Worm (Caenorhabditis elegans) whole organism, late embryonic: ENCODE results near the gene fbxb-21.
"Not testable (repeated sequence)": the region's sequence is repeated elsewhere in the genome, so short reads cannot be mapped to it uniquely, and the experiment has no call there.

ENCODE experiments used
- C38D4.7 ChIP-seq: fragments of 200-800 bp; sonication (Bioruptor generic); optimal IDR thresholded peaks from 2 replicates; lab custom pipeline; 2018; ENCODE audit warnings: mild to moderate bottlenecking, missing genetic modification characterization, moderate library complexity, missing compliant biosample characterization
- K09A11.1 ChIP-seq: sonication (generic microtip); optimal IDR thresholded peaks from 2 replicates; lab custom pipeline; 2017; ENCODE audit warnings: antibody characterized with exemption, mild to moderate bottlenecking, missing genetic modification characterization, missing compliant biosample characterization; ENCODE audit not compliant: insufficient read depth
- Y22D7AL.16 ChIP-seq: sonication (generic microtip); optimal IDR thresholded peaks from 2 replicates; lab custom pipeline; 2016; ENCODE audit warnings: missing genetic modification characterization, missing compliant biosample characterization
- ceh-2 ChIP-seq: sonication (generic microtip); optimal IDR thresholded peaks from 2 replicates; lab custom pipeline; 2016; ENCODE audit warnings: missing genotype, missing genetic modification characterization, missing compliant biosample characterization
- ceh-22 ChIP-seq: sonication (generic microtip); optimal IDR thresholded peaks from 2 replicates; lab custom pipeline; 2017; ENCODE audit warnings: missing biosample characterization, missing genetic modification characterization
- ceh-24 ChIP-seq: sonication (generic microtip); optimal IDR thresholded peaks from 2 replicates; lab custom pipeline; 2016; ENCODE audit warnings: mild to moderate bottlenecking, missing genetic modification characterization, missing compliant biosample characterization
- ceh-34 ChIP-seq: sonication (generic microtip); optimal IDR thresholded peaks from 2 replicates; lab custom pipeline; 2016; ENCODE audit warnings: mild to moderate bottlenecking, missing genetic modification characterization, missing compliant biosample characterization
- ceh-6 ChIP-seq: fragments of 200-800 bp; sonication (Bioruptor generic); optimal IDR thresholded peaks from 2 replicates; lab custom pipeline; 2018; ENCODE audit warnings: mild to moderate bottlenecking, missing genetic modification characterization, missing compliant biosample characterization
- ceh-9 ChIP-seq: sonication (generic microtip); optimal IDR thresholded peaks from 2 replicates; lab custom pipeline; 2016; ENCODE audit warnings: mild to moderate bottlenecking, missing genetic modification characterization, inconsistent platforms, missing compliant biosample characterization
- che-1 ChIP-seq: sonication (generic microtip); optimal IDR thresholded peaks from 2 replicates; lab custom pipeline; 2016; ENCODE audit warnings: mild to moderate bottlenecking, missing genetic modification characterization, missing compliant biosample characterization
- elt-2 ChIP-seq: sonication (generic microtip); optimal IDR thresholded peaks from 2 replicates; lab custom pipeline; 2016; ENCODE audit warnings: missing genetic modification reagents, missing genetic modification characterization, missing compliant biosample characterization
- ets-4 ChIP-seq: sonication (generic microtip); optimal IDR thresholded peaks from 2 replicates; lab custom pipeline; 2016; ENCODE audit warnings: missing genetic modification characterization, missing compliant biosample characterization
- eyg-1 ChIP-seq: sonication (generic microtip); optimal IDR thresholded peaks from 2 replicates; lab custom pipeline; 2016; ENCODE audit warnings: missing genotype, missing genetic modification characterization, missing compliant biosample characterization
- fkh-10 ChIP-seq: fragments of 150-350 bp; optimal IDR thresholded peaks from 2 replicates; lab custom pipeline; 2014; ENCODE audit warnings: missing biosample characterization, missing genetic modification reagents, missing genetic modification characterization
- hlh-13 ChIP-seq: fragments of 200-800 bp; sonication (Bioruptor generic); optimal IDR thresholded peaks from 2 replicates; lab custom pipeline; 2018; ENCODE audit warnings: mild to moderate bottlenecking, missing genetic modification characterization, missing compliant biosample characterization
- lim-6 ChIP-seq: sonication (generic microtip); optimal IDR thresholded peaks from 2 replicates; lab custom pipeline; 2016; ENCODE audit warnings: missing genetic modification characterization, missing compliant biosample characterization
- madf-2 ChIP-seq: sonication (generic microtip); optimal IDR thresholded peaks from 2 replicates; lab custom pipeline; 2017; ENCODE audit warnings: missing genetic modification characterization, missing compliant biosample characterization
- npax-4 ChIP-seq: sonication (generic microtip); optimal IDR thresholded peaks from 2 replicates; lab custom pipeline; 2016; ENCODE audit warnings: missing genetic modification characterization, missing compliant biosample characterization
- odd-2 ChIP-seq: sonication (generic microtip); optimal IDR thresholded peaks from 2 replicates; lab custom pipeline; 2017; ENCODE audit warnings: antibody characterized with exemption, mild to moderate bottlenecking, missing genetic modification characterization, missing compliant biosample characterization
- pha-2 ChIP-seq: sonication (generic microtip); optimal IDR thresholded peaks from 2 replicates; lab custom pipeline; 2017; ENCODE audit warnings: mild to moderate bottlenecking, missing genetic modification characterization, missing compliant biosample characterization
- pha-4 ChIP-seq: fragments of 150-350 bp; optimal IDR thresholded peaks from 2 replicates; lab custom pipeline; 2018; ENCODE audit warnings: missing biosample characterization, missing genetic modification reagents, missing genetic modification characterization
- pros-1 ChIP-seq: fragments of 150-350 bp; optimal IDR thresholded peaks from 2 replicates; lab custom pipeline; 2014; ENCODE audit warnings: missing biosample characterization, missing genetic modification reagents, missing genetic modification characterization
- ref-2 ChIP-seq: sonication (generic microtip); optimal IDR thresholded peaks from 2 replicates; lab custom pipeline; 2016; ENCODE audit warnings: missing genetic modification characterization, missing compliant biosample characterization
- sox-2 ChIP-seq: fragments of 200-800 bp; sonication (Bioruptor generic); IDR thresholded peaks from 2 replicates; pipeline ENCODE4 v1.3.6; 2022; ENCODE audit warnings: missing genetic modification reagents, missing genetic modification characterization, missing compliant biosample characterization
- syd-9 ChIP-seq: sonication (generic microtip); optimal IDR thresholded peaks from 2 replicates; lab custom pipeline; 2016; ENCODE audit warnings: mild to moderate bottlenecking, missing genetic modification characterization, moderate library complexity, missing compliant biosample characterization
- tbx-2 ChIP-seq: sonication (generic microtip); optimal IDR thresholded peaks from 2 replicates; lab custom pipeline; 2016; ENCODE audit warnings: missing genetic modification characterization, missing compliant biosample characterization
- tbx-7 ChIP-seq: sonication (generic microtip); optimal IDR thresholded peaks from 2 replicates; lab custom pipeline; 2016; ENCODE audit warnings: missing genotype, missing genetic modification characterization, missing compliant biosample characterization
- unc-42 ChIP-seq: sonication (generic microtip); optimal IDR thresholded peaks from 2 replicates; lab custom pipeline; 2016; ENCODE audit warnings: missing genotype, missing genetic modification characterization, missing compliant biosample characterization
- unc-55 ChIP-seq: sonication (generic microtip); optimal IDR thresholded peaks from 2 replicates; lab custom pipeline; 2017; ENCODE audit warnings: missing biosample characterization, missing genetic modification reagents, missing genetic modification characterization
- ztf-16 ChIP-seq: sonication (generic microtip); optimal IDR thresholded peaks from 2 replicates; lab custom pipeline; 2017; ENCODE audit warnings: missing genetic modification characterization, missing compliant biosample characterization

fbxb-21 gene

ce11 chrII:1640496-1640895, 8.2 kb downstream of the fbxb-21 start, which contains the start of gene srh-72:
Gene srh-72, minus strand, starts transcription at chrII:1640596.
- TF ChIP-seq ceh-22 (no peak), C38D4.7 (GFP tag; lab: Kevin White, UChicago) (no peak), tbx-7 (tag; lab: Kevin White, UChicago) (no peak), npax-4 (no peak), ztf-16 (no peak), ceh-6 (GFP tag; lab: Kevin White, UChicago) (no peak), syd-9 (tag; lab: Kevin White, UChicago) (no peak), pha-4 (tag; lab: Kevin White, UChicago) (no peak), unc-42 (tag; lab: Kevin White, UChicago) (no peak), lim-6 (no peak), odd-2 (no peak), ceh-2 (tag; lab: Kevin White, UChicago) (no peak), madf-2 (tag; lab: Kevin White, UChicago) (no peak)
- TF ChIP-seq, all 69 proteins: peak for 0

- not testable (repeated sequence) for TF ChIP-seq ceh-6 (GFP tag; lab: Kevin White, UChicago); tbx-7 (tag; lab: Kevin White, UChicago); fkh-10 (GFP tag; lab: Kevin White, UChicago)
Measured at ce11 chrII:1636392-1636791, 12.3 kb downstream of the fbxb-21 start, which contains the start of gene srg-20. Gene srg-20, plus strand, starts transcription at chrII:1636692.

- TF ChIP-seq ceh-2 (tag; lab: Kevin White, UChicago) (no peak), pha-2 (no peak), eyg-1 (tag; lab: Kevin White, UChicago) (no peak), elt-2 (tag; lab: Kevin White, UChicago) (no peak), sox-2 (no peak), syd-9 (tag; lab: Kevin White, UChicago) (no peak), ceh-9 (tag; lab: Kevin White, UChicago) (no peak), ets-4 (tag; lab: Kevin White, UChicago) (no peak), ref-2 (tag; lab: Kevin White, UChicago) (no peak), Y22D7AL.16 (tag; lab: Kevin White, UChicago) (no peak), C38D4.7 (GFP tag; lab: Kevin White, UChicago) (no peak), tbx-2 (tag; lab: Kevin White, UChicago) (no peak), ceh-6 (GFP tag; lab: Kevin White, UChicago) (no peak), K09A11.1 (tag; lab: Kevin White, UChicago) (no peak), che-1 (no peak), ceh-34 (tag; lab: Kevin White, UChicago) (no peak)
Measured at ce11 chrII:1635969-1636368, 12.7 kb downstream of the fbxb-21 start.

ce11 chrII:1633490-1633889, 15.2 kb downstream of the fbxb-21 start, which contains the start of gene C08E3.1:
Gene C08E3.1, plus strand, starts transcription at chrII:1633790.
- not testable (repeated sequence) for TF ChIP-seq ceh-22; ceh-24 (tag; lab: Kevin White, UChicago); pros-1 (tag; lab: Kevin White, UChicago)

ce11 chrII:1632216-1632615, 16.5 kb downstream of the fbxb-21 start, which contains the start of gene C08E3.13:
Gene C08E3.13, minus strand, starts transcription at chrII:1632316.
- TF ChIP-seq odd-2; pha-4 (tag; lab: Kevin White, UChicago); fkh-10 (GFP tag; lab: Kevin White, UChicago): not testable (repeated sequence)
- TF ChIP-seq, all 69 proteins: peak for 0; not testable (repeated sequence) for 69

ce11 chrII:1627783-1628182, 20.9 kb downstream of the fbxb-21 start, which contains the start of gene C08E3.15:
Gene C08E3.15, minus strand, starts transcription at chrII:1627883.
- not testable (repeated sequence) for TF ChIP-seq unc-55 (GFP tag; lab: Kevin White, UChicago); hlh-13 (GFP tag; lab: Kevin White, UChicago); ceh-9 (tag; lab: Kevin White, UChicago)
